Worm (Caenorhabditis elegans): Measurements from ENCODE around the gene ZK1055.7.

DNA sequence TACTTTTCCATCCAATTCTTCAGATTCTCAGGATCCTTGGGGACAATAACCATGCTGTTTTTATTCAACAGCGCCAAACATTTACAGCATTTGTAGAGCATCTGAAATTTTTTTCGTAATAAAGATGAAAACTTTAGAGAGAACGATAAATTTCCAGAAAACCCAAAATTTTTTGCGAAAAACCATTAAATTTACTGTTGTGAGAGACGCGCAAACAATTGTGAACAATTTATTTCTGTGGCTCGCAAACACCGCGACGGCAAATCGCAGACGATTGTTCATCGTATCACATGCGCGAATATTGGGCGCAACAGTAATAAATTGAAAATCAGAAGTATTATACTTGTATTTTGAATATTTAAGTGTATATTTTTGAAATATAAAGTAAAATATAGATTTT is 5.9 kb upstream of the ZK1055.7 start, which contains the start of gene gon-14:
- TF ChIP-seq elt-2 (tag; optimal IDR thresholded peaks at IDR 0.05) (no peak), unc-62 (GFP tag; optimal IDR thresholded peaks at IDR 0.05) (no peak), nhr-76 (tag; optimal IDR thresholded peaks at IDR 0.05) (no peak), pha-4 (tag; optimal IDR thresholded peaks at IDR 0.05) (no peak), skn-1 (tag; optimal IDR thresholded peaks at IDR 0.05) (no peak), unc-39 (tag; optimal IDR thresholded peaks at IDR 0.05) (no peak), ama-1 (optimal IDR thresholded peaks at IDR 0.05) (no peak), nhr-28 (tag; optimal IDR thresholded peaks at IDR 0.05) (no peak), mdl-1 (tag; optimal IDR thresholded peaks at IDR 0.05) (no peak), ceh-16 (tag; optimal IDR thresholded peaks at IDR 0.05) (no peak), egl-27 (tag; optimal IDR thresholded peaks at IDR 0.05) (no peak), sea-2 (GFP tag; optimal IDR thresholded peaks at IDR 0.05) (no peak), ztf-4 (tag; optimal IDR thresholded peaks at IDR 0.05) (no peak), aly-2 (tag; optimal IDR thresholded peaks at IDR 0.05) (no peak)

Measured in whole organism, L3 larva.